Worm (Caenorhabditis elegans) whole organism, L4 larva: Measurements from ENCODE around the gene R06F6.8.
A peak's percentile ranks its signal among the peaks of the same experiment; 100 is the strongest.

Experiments
- F10B5.3 ChIP-seq: sonication (generic microtip); optimal IDR thresholded peaks from 2 replicates; lab custom pipeline; 2016; ENCODE audit warnings: mild to moderate bottlenecking, missing genetic modification characterization, missing compliant biosample characterization
- ceh-44 ChIP-seq: fragments of 200-800 bp; sonication (Bioruptor generic); IDR thresholded peaks from 2 replicates; pipeline ENCODE4 v1.3.6; 2022; ENCODE audit warnings: missing genetic modification reagents, missing genetic modification characterization, missing compliant biosample characterization
- ces-1 ChIP-seq: fragments of 150-350 bp; sonication (generic microtip); optimal IDR thresholded peaks from 4 replicates; lab custom pipeline; 2014; ENCODE audit warnings: missing biosample characterization, missing genetic modification reagents, missing genetic modification characterization
- daf-12 ChIP-seq: fragments of 150-350 bp; optimal IDR thresholded peaks from 2 replicates; lab custom pipeline; 2014; ENCODE audit warnings: missing biosample characterization, missing genetic modification reagents, missing genetic modification characterization
- fos-1 ChIP-seq: fragments of 150-350 bp; optimal IDR thresholded peaks from 2 replicates; lab custom pipeline; 2014; ENCODE audit warnings: missing biosample characterization, missing genetic modification characterization
- lin-29 ChIP-seq: fragments of 200-800 bp; sonication (Bioruptor generic); IDR thresholded peaks from 2 replicates; pipeline ENCODE4 v1.3.6; 2022; ENCODE audit warnings: missing genetic modification reagents, missing genetic modification characterization, missing compliant biosample characterization
- lsy-2 ChIP-seq, 2 experiments: fragments of 150-350 bp in 1 of 2; sonication (generic microtip) in 1 of 2; optimal IDR thresholded peaks; 2 replicates each; lab custom pipeline; 2014 to 2017; ENCODE audit warnings: missing biosample characterization in 2 of 2, missing genetic modification characterization in 2 of 2
- nhr-28 ChIP-seq: fragments of 150-350 bp; optimal IDR thresholded peaks from 2 replicates; lab custom pipeline; 2014; ENCODE audit warnings: missing biosample characterization, missing genetic modification characterization
- nhr-42 ChIP-seq: fragments of 200-800 bp; sonication (Bioruptor generic); IDR thresholded peaks from 2 replicates; pipeline ENCODE4 v1.3.6; 2022; ENCODE audit warnings: missing genetic modification characterization, missing compliant biosample characterization
- unc-62 ChIP-seq, 3 experiments: fragments of 150-350 bp in 1 of 3; sonication (generic microtip); optimal IDR thresholded peaks in 2 of 3; peaks in 1 of 3; 1 replicate in 1 of 3; 2 replicates in 2 of 3; lab custom pipeline; 2014 to 2017; ENCODE audit warnings: missing biosample characterization in 3 of 3, missing genetic modification characterization in 3 of 3, missing genetic modification reagents in 3 of 3, missing genotype in 1 of 3

DNA sequence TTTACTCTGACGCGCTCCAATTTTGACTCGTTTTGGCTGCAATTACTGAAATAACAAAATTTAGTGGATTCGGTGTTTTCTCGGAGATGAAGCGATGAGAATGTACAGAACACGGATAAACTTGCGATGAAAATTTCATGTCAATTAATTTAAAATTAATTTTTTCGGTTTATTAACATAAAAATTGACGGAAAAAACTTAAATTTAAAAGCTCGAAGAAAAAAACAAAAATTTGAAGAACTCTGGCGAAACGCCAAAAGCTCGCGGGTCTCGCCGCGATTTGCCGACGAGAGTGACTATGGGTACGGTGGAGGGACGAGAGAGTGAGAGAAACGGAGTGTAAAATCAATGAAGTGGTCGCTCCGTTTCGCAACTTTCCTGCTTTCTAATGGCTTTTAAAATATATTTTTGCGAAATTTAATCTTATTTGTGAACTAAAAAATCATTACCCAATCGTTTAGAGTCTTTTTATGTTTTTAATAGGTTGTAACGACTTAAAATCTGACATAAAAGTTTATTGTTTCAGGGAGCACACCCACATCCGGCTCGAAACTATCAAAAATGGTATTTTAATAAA, 49.0 kb upstream of the R06F6.8 start, which contains the start of the genes gmps-1 and cap-2:
- peak; percentile 100 for TF ChIP-seq lsy-2 (tag; optimal IDR thresholded peaks at IDR 0.05; lab: Kevin White, UChicago)
- TF ChIP-seq fos-1 = peak; percentile 58
- TF ChIP-seq unc-62 (GFP tag; optimal IDR thresholded peaks at IDR 0.05 in 1 of 2; lab: Kevin White, UChicago) = peak in 1 of 2 experiments; percentile 58
- no peak for TF ChIP-seq unc-62 (tag; optimal IDR thresholded peaks at IDR 0.05; lab: Kevin White, UChicago)
- TF ChIP-seq ceh-44 = no peak
- peak; percentile 75 for TF ChIP-seq ces-1 (GFP tag; lab: Kevin White, UChicago)
- TF ChIP-seq F10B5.3 (tag; lab: Kevin White, UChicago) = peak; percentile 90
- TF ChIP-seq nhr-42 = peak; percentile 94
- TF ChIP-seq daf-12 (tag; lab: Kevin White, UChicago) = no peak
- peak; percentile 86 for TF ChIP-seq lin-29 (GFP tag; lab: Robert Waterston, UW)
- TF ChIP-seq nhr-28 (tag; lab: Kevin White, UChicago) = peak; percentile 87
